Worm (Caenorhabditis elegans) whole organism, early embryonic: Measurements from ENCODE around the gene mpz-1.

Experiments used
- ama-1 ChIP-seq: fragments of 150-350 bp; optimal IDR thresholded peaks from 2 replicates; lab custom pipeline; 2014
- ceh-13 ChIP-seq: fragments of 200-800 bp; sonication (Bioruptor generic); optimal IDR thresholded peaks from 2 replicates; lab custom pipeline; 2018; ENCODE audit warnings: mild to moderate bottlenecking, missing genetic modification characterization, missing compliant biosample characterization
- ceh-36 ChIP-seq: sonication (generic microtip); optimal IDR thresholded peaks from 2 replicates; lab custom pipeline; 2016; ENCODE audit warnings: missing genetic modification characterization, inconsistent platforms, missing compliant biosample characterization
- flt-1 ChIP-seq: fragments of 200-800 bp; sonication (Bioruptor generic); IDR thresholded peaks from 2 replicates; pipeline ENCODE4 v1.3.6; 2022; ENCODE audit warnings: missing genetic modification characterization, missing compliant biosample characterization
- hmbx-1 ChIP-seq: sonication (generic microtip); optimal IDR thresholded peaks from 2 replicates; lab custom pipeline; 2016; ENCODE audit warnings: mild to moderate bottlenecking, missing genetic modification characterization, missing compliant biosample characterization
- sea-1 ChIP-seq: fragments of 200-800 bp; sonication (Bioruptor generic); conservative IDR thresholded peaks from 2 replicates; pipeline ENCODE4 v1.3.6; 2022; ENCODE audit warnings: missing genetic modification characterization, missing compliant biosample characterization
- tbx-11 ChIP-seq: fragments of 200-800 bp; sonication (Bioruptor generic); IDR thresholded peaks from 2 replicates; pipeline ENCODE4 v1.3.6; 2022; ENCODE audit warnings: missing genetic modification characterization, missing compliant biosample characterization
- tra-4 ChIP-seq: sonication (generic microtip); optimal IDR thresholded peaks from 2 replicates; lab custom pipeline; 2017; ENCODE audit warnings: missing genetic modification characterization, missing compliant biosample characterization

ce11 chrII:10753694-10754093, 24.2 kb downstream of the mpz-1 start:
- TF ChIP-seq ceh-13 (GFP tag; lab: Kevin White, UChicago) (no peak), tbx-11 (no peak), ama-1 (no peak), sea-1 (no peak), flt-1 (no peak), tra-4 (tag; lab: Kevin White, UChicago) (no peak), hmbx-1 (tag; lab: Kevin White, UChicago) (no peak), ceh-36 (no peak)
